Fruit fly (Drosophila melanogaster): ENCODE data around the gene acs.

Gene acs

dm6 chr3L:1940843-1941418 is 30.5 kb upstream of the acs start, which contains the start of gene Mfap1 (continued):
- no peak for TF ChIP-seq pros (GFP tag; optimal IDR thresholded peaks at IDR 0.05)
- no peak for TF ChIP-seq HmgD (GFP tag; optimal IDR thresholded peaks at IDR 0.05)
- peak; percentile 8 for TF ChIP-seq CHES-1-like (GFP tag; optimal IDR thresholded peaks at IDR 0.05)
- TF ChIP-seq CG15011 (GFP tag; optimal IDR thresholded peaks at IDR 0.05), result no peak
- no peak for TF ChIP-seq kay (GFP tag; optimal IDR thresholded peaks at IDR 0.05)
- no peak for TF ChIP-seq CG6654 (GFP tag; optimal IDR thresholded peaks at IDR 0.05)
- no peak for TF ChIP-seq CG3407 (GFP tag; optimal IDR thresholded peaks at IDR 0.05)
- no peak for TF ChIP-seq tup (GFP tag; optimal IDR thresholded peaks at IDR 0.05)
- TF ChIP-seq dm (GFP tag; optimal IDR thresholded peaks at IDR 0.05), result no peak
- no peak for TF ChIP-seq CG7786 (GFP tag; optimal IDR thresholded peaks at IDR 0.05)
- no peak for TF ChIP-seq mirr (GFP tag; optimal IDR thresholded peaks at IDR 0.05)
- TF ChIP-seq CG11093 (GFP tag; IDR thresholded peaks at IDR 0.05), result no peak
- no peak for TF ChIP-seq CG14667 (GFP tag; IDR thresholded peaks at IDR 0.05)
- TF ChIP-seq bowl (GFP tag; IDR thresholded peaks at IDR 0.05), result no peak
- no peak for TF ChIP-seq Hmx (GFP tag; optimal IDR thresholded peaks at IDR 0.05)
- TF ChIP-seq Neu2 (GFP tag; optimal IDR thresholded peaks at IDR 0.05; ENCODE audit: borderline replicate concordance), result no peak
- TF ChIP-seq Camta (GFP tag; optimal IDR thresholded peaks at IDR 0.05), result no peak
- no peak for TF ChIP-seq CG8765 (GFP tag; IDR thresholded peaks at IDR 0.05)
- no peak for TF ChIP-seq CG18262 (tag; optimal IDR thresholded peaks at IDR 0.05)
- TF ChIP-seq bigmax (GFP tag; optimal IDR thresholded peaks at IDR 0.05), result no peak
- no peak for TF ChIP-seq hth (optimal IDR thresholded peaks at IDR 0.05)
- no peak for TF ChIP-seq CG30431 (GFP tag; optimal IDR thresholded peaks at IDR 0.05)
- TF ChIP-seq twi (tag; optimal IDR thresholded peaks at IDR 0.05), result no peak
- no peak for TF ChIP-seq org-1 (GFP tag; optimal IDR thresholded peaks at IDR 0.05)
- TF ChIP-seq sens-2 (GFP tag; IDR thresholded peaks at IDR 0.05), result no peak
- no peak for TF ChIP-seq peb (GFP tag; IDR thresholded peaks at IDR 0.05)
- TF ChIP-seq wdn (GFP tag; IDR thresholded peaks at IDR 0.05), result no peak
- TF ChIP-seq scrt (GFP tag; optimal IDR thresholded peaks at IDR 0.05), result no peak
- TF ChIP-seq gfzf (GFP tag; optimal IDR thresholded peaks at IDR 0.05), result peak; percentile 32
- no peak for TF ChIP-seq CG11247 (GFP tag; IDR thresholded peaks at IDR 0.05)
- no peak for TF ChIP-seq C15 (GFP tag; IDR thresholded peaks at IDR 0.05)
- TF ChIP-seq CG4360 (GFP tag; IDR thresholded peaks at IDR 0.05), result no peak
- TF ChIP-seq Vsx1 (GFP tag; optimal IDR thresholded peaks at IDR 0.05), result no peak
- no peak for TF ChIP-seq maf-S (GFP tag; optimal IDR thresholded peaks at IDR 0.05)
- TF ChIP-seq CG4707 (GFP tag; optimal IDR thresholded peaks at IDR 0.05), result no peak
- TF ChIP-seq hbn (GFP tag; IDR thresholded peaks at IDR 0.05; ENCODE audit: partially characterized antibody), result peak; percentile 82
- TF ChIP-seq psq (GFP tag; optimal IDR thresholded peaks at IDR 0.05), result no peak
- TF ChIP-seq tap (tag; optimal IDR thresholded peaks at IDR 0.05), result no peak
- TF ChIP-seq CG10565 (GFP tag; optimal IDR thresholded peaks at IDR 0.05), result no peak
- TF ChIP-seq vnd (GFP tag; IDR thresholded peaks at IDR 0.05; ENCODE audit: partially characterized antibody), result 0 out of 3 replicates have a peak, but pooled peaks have one; percentile 43
- no peak for TF ChIP-seq Xrp1 (GFP tag; IDR thresholded peaks at IDR 0.05)
- no peak for TF ChIP-seq Rx (GFP tag; IDR thresholded peaks at IDR 0.05)
- no peak for TF ChIP-seq ro (GFP tag; IDR thresholded peaks at IDR 0.05)
- TF ChIP-seq CG2678 (tag; optimal IDR thresholded peaks at IDR 0.05), result no peak
- TF ChIP-seq CG17186 (GFP tag; optimal IDR thresholded peaks at IDR 0.05), result no peak
- TF ChIP-seq CG7556 (GFP tag; optimal IDR thresholded peaks at IDR 0.05), result no peak
- TF ChIP-seq CG6175 (GFP tag; IDR thresholded peaks at IDR 0.05), result no peak
- TF ChIP-seq CG8359 (GFP tag; optimal IDR thresholded peaks at IDR 0.05; ENCODE audit: borderline replicate concordance), result no peak
- no peak for TF ChIP-seq CrebB (tag; optimal IDR thresholded peaks at IDR 0.05)
- TF ChIP-seq amos (GFP tag; IDR thresholded peaks at IDR 0.05; ENCODE audit: partially characterized antibody), result peak; percentile 87
- no peak for TF ChIP-seq ssp (GFP tag; IDR thresholded peaks at IDR 0.05)
- TF ChIP-seq shn (GFP tag; optimal IDR thresholded peaks at IDR 0.05), result no peak

Measured in whole organism, embryonic.